Fruit fly (Drosophila melanogaster) whole organism, adult: ENCODE results near the gene Ac3.

Source experiments
- CG11617 ChIP-seq: fragments of 200-800 bp; sonication (Bioruptor generic); optimal IDR thresholded peaks from 2 replicates; lab custom pipeline; 2017; ENCODE audit warnings: mild to moderate bottlenecking, missing biosample characterization, missing genetic modification reagents, missing genetic modification characterization
- CG12768 ChIP-seq: fragments of 200-800 bp; sonication (Bioruptor generic); optimal IDR thresholded peaks from 2 replicates; lab custom pipeline; 2017; ENCODE audit warnings: missing biosample characterization, missing genetic modification characterization, mild to moderate bottlenecking, moderate library complexity, missing genetic modification reagents
- CG14711 ChIP-seq: fragments of 200-800 bp; sonication (Bioruptor generic); optimal IDR thresholded peaks from 2 replicates; lab custom pipeline; 2018; ENCODE audit warnings: missing biosample characterization, mild to moderate bottlenecking, missing genetic modification characterization, moderate library complexity
- CG1620 ChIP-seq: fragments of 200-800 bp; sonication (Bioruptor generic); optimal IDR thresholded peaks from 2 replicates; lab custom pipeline; 2016; ENCODE audit warnings: missing biosample characterization, missing genetic modification characterization
- CG33017 ChIP-seq: fragments of 200-800 bp; sonication (Bioruptor generic); optimal IDR thresholded peaks from 2 replicates; lab custom pipeline; 2018; ENCODE audit warnings: missing biosample characterization, mild to moderate bottlenecking, missing genetic modification characterization, moderate library complexity
- CG5204 ChIP-seq: fragments of 200-800 bp; sonication (Bioruptor generic); optimal IDR thresholded peaks from 2 replicates; lab custom pipeline; 2016; ENCODE audit warnings: missing biosample characterization, missing genetic modification characterization
- CG7045 ChIP-seq: fragments of 200-800 bp; sonication (Bioruptor generic); optimal IDR thresholded peaks from 2 replicates; lab custom pipeline; 2017; ENCODE audit warnings: missing biosample characterization, mild to moderate bottlenecking, missing genetic modification characterization
- CG7101 ChIP-seq: fragments of 200-800 bp; sonication (Bioruptor generic); optimal IDR thresholded peaks from 2 replicates; lab custom pipeline; 2018; ENCODE audit warnings: missing biosample characterization, mild to moderate bottlenecking, missing genetic modification characterization, moderate library complexity
- Clk ChIP-seq: fragments of 200-800 bp; sonication (Bioruptor generic); optimal IDR thresholded peaks from 2 replicates; lab custom pipeline; 2017; ENCODE audit warnings: missing biosample characterization, missing genetic modification characterization
- Crg-1 ChIP-seq: fragments of 200-800 bp; sonication (Bioruptor generic); optimal IDR thresholded peaks from 2 replicates; lab custom pipeline; 2016; ENCODE audit warnings: missing biosample characterization, missing genetic modification characterization
- Hr96 ChIP-seq: fragments of 200-800 bp; sonication (Bioruptor generic); optimal IDR thresholded peaks from 2 replicates; lab custom pipeline; 2016; ENCODE audit warnings: missing biosample characterization, missing genetic modification characterization
- Mnt ChIP-seq: fragments of 200-800 bp; sonication (Bioruptor generic); optimal IDR thresholded peaks from 2 replicates; lab custom pipeline; 2016; ENCODE audit warnings: missing biosample characterization, mild to moderate bottlenecking, missing genetic modification characterization
- bab1 ChIP-seq: fragments of 200-800 bp; sonication (Bioruptor generic); optimal IDR thresholded peaks from 3 replicates; lab custom pipeline; 2019; ENCODE audit warnings: missing biosample characterization, mild to moderate bottlenecking, missing genetic modification characterization, moderate library complexity
- cic ChIP-seq: fragments of 200-800 bp; sonication (Bioruptor generic); optimal IDR thresholded peaks from 2 replicates; lab custom pipeline; 2017; ENCODE audit warnings: missing biosample characterization, mild to moderate bottlenecking, missing genetic modification characterization, moderate library complexity
- cnc ChIP-seq, 2 experiments: fragments of >200 bp; optimal IDR thresholded peaks; 2 replicates each; lab custom pipeline; 2017
- kay ChIP-seq: fragments of 200-800 bp; sonication (Bioruptor generic); peaks from one replicate; lab custom pipeline; 2016; ENCODE audit warnings: missing biosample characterization, missing genetic modification characterization, borderline replicate concordance
- ovo ChIP-seq: fragments of 200-800 bp; sonication (Bioruptor generic); optimal IDR thresholded peaks from 2 replicates; lab custom pipeline; 2016; ENCODE audit warnings: missing biosample characterization, missing genetic modification characterization
- pad ChIP-seq: fragments of 200-800 bp; sonication (Bioruptor generic); optimal IDR thresholded peaks from 3 replicates; lab custom pipeline; 2017; ENCODE audit warnings: missing biosample characterization, missing genetic modification characterization, mild to moderate bottlenecking, moderate library complexity, missing genetic modification reagents
- tj ChIP-seq: fragments of 200-800 bp; sonication (Bioruptor generic); optimal IDR thresholded peaks from 3 replicates; lab custom pipeline; 2017; ENCODE audit warnings: missing biosample characterization, mild to moderate bottlenecking, missing genetic modification characterization, moderate library complexity
- toe ChIP-seq: fragments of 200-800 bp; sonication (Bioruptor generic); optimal IDR thresholded peaks from 2 replicates; lab custom pipeline; 2016; ENCODE audit warnings: missing biosample characterization, missing genetic modification characterization

The Ac3 gene

dm6 chr2L:21632032-21632587, at the start of gene Ac3:
Gene Ac3, plus strand, starts transcription at chr2L:21632587.
- no peak for TF ChIP-seq toe (GFP tag; lab: Kevin White, UChicago)

dm6 chr2L:21589323-21589722, 43.1 kb upstream of the Ac3 start, which contains the start of gene nompB:
Gene nompB, minus strand, starts transcription at chr2L:21589423.
- no peak for TF ChIP-seq Clk (GFP tag; lab: Kevin White, UChicago)
- no peak for TF ChIP-seq CG33017 (tag; lab: Kevin White, UChicago)
- TF ChIP-seq cnc (optimal IDR thresholded peaks at IDR 0.05; lab: Kevin White, UChicago), result no peak
- no peak for TF ChIP-seq CG14711
- TF ChIP-seq cic (GFP tag; lab: Kevin White, UChicago), result no peak
- no peak for TF ChIP-seq CG7101 (tag; lab: Kevin White, UChicago)
- TF ChIP-seq CG1620 (GFP tag; lab: Kevin White, UChicago), result no peak
- TF ChIP-seq CG5204, result no peak
- no peak for TF ChIP-seq pad (GFP tag; lab: Kevin White, UChicago)
- no peak for TF ChIP-seq toe (GFP tag; lab: Kevin White, UChicago)
- TF ChIP-seq ovo, result no peak

dm6 chr2L:21617949-21618348, 14.4 kb upstream of the Ac3 start:
- TF ChIP-seq CG7045 (GFP tag; lab: Kevin White, UChicago), result no peak
- no peak for TF ChIP-seq CG11617
- no peak for TF ChIP-seq ovo
- TF ChIP-seq cnc (optimal IDR thresholded peaks at IDR 0.05; lab: Kevin White, UChicago), result no peak
- TF ChIP-seq CG12768 (GFP tag; lab: Kevin White, UChicago), result no peak
- TF ChIP-seq Clk (GFP tag; lab: Kevin White, UChicago), result no peak
- TF ChIP-seq cic (GFP tag; lab: Kevin White, UChicago), result no peak
- TF ChIP-seq pad (GFP tag; lab: Kevin White, UChicago), result no peak
- no peak for TF ChIP-seq CG14711
- TF ChIP-seq Hr96 (GFP tag; lab: Kevin White, UChicago), result no peak
- TF ChIP-seq CG1620 (GFP tag; lab: Kevin White, UChicago), result no peak
- no peak for TF ChIP-seq CG33017 (tag; lab: Kevin White, UChicago)
- TF ChIP-seq CG7101 (tag; lab: Kevin White, UChicago), result no peak
- TF ChIP-seq Mnt, result no peak
- no peak for TF ChIP-seq toe (GFP tag; lab: Kevin White, UChicago)
- TF ChIP-seq bab1 (GFP tag; lab: Kevin White, UChicago), result no peak
- TF ChIP-seq CG5204, result no peak
- TF ChIP-seq tj (GFP tag; lab: Kevin White, UChicago), result no peak
- no peak for TF ChIP-seq Crg-1 (GFP tag; lab: Kevin White, UChicago)

- TF ChIP-seq Clk (GFP tag; lab: Kevin White, UChicago) (no peak), CG7101 (tag; lab: Kevin White, UChicago) (no peak), CG12768 (GFP tag; lab: Kevin White, UChicago) (no peak), tj (GFP tag; lab: Kevin White, UChicago) (no peak), CG11617 (no peak), CG14711 (no peak), Crg-1 (GFP tag; lab: Kevin White, UChicago) (no peak), CG33017 (tag; lab: Kevin White, UChicago) (no peak), cnc (optimal IDR thresholded peaks at IDR 0.05; lab: Kevin White, UChicago) (peak; percentile 20 to 24), CG5204 (peak; percentile 4), bab1 (GFP tag; lab: Kevin White, UChicago) (no peak), pad (GFP tag; lab: Kevin White, UChicago) (no peak), kay (GFP tag; lab: Kevin White, UChicago) (peak; percentile 87), CG1620 (GFP tag; lab: Kevin White, UChicago) (no peak), ovo (peak; percentile 14), Mnt (no peak), Hr96 (GFP tag; lab: Kevin White, UChicago) (no peak), cic (GFP tag; lab: Kevin White, UChicago) (no peak), toe (GFP tag; lab: Kevin White, UChicago) (no peak), CG7045 (GFP tag; lab: Kevin White, UChicago) (no peak)
Measured at dm6 chr2L:21618738-21619431, 13.5 kb upstream of the Ac3 start.

- no peak for TF ChIP-seq CG1620 (GFP tag; lab: Kevin White, UChicago)
Measured at dm6 chr2L:21620527-21620926, 11.9 kb upstream of the Ac3 start.

dm6 chr2L:21622062-21622589, 10.3 kb upstream of the Ac3 start:
- TF ChIP-seq Mnt, result no peak
- no peak for TF ChIP-seq Hr96 (GFP tag; lab: Kevin White, UChicago)
- TF ChIP-seq cnc (optimal IDR thresholded peaks at IDR 0.05; lab: Kevin White, UChicago), result no peak
- TF ChIP-seq ovo, result no peak
- no peak for TF ChIP-seq CG11617
- no peak for TF ChIP-seq CG1620 (GFP tag; lab: Kevin White, UChicago)
- TF ChIP-seq toe (GFP tag; lab: Kevin White, UChicago), result no peak
